Worm (Caenorhabditis elegans): ENCODE data around the gene C27F2.10.

C27F2.10 gene

ce11 chrIII:4987666-4988065 is 968 bp upstream of the C27F2.10 start:
- no peak for TF ChIP-seq ztf-25 (GFP tag; IDR thresholded peaks at IDR 0.05)
- TF ChIP-seq lin-54 (GFP tag; optimal IDR thresholded peaks at IDR 0.05), result peak; percentile 7
- TF ChIP-seq let-526 (GFP tag; IDR thresholded peaks at IDR 0.05), result no peak
- TF ChIP-seq F39B2.1 (GFP tag; IDR thresholded peaks at IDR 0.05), result no peak
- TF ChIP-seq madf-6 (GFP tag; IDR thresholded peaks at IDR 0.05), result peak; percentile 84
- no peak for TF ChIP-seq atf-7 (tag; optimal IDR thresholded peaks at IDR 0.05)
- TF ChIP-seq Y67H2A.10 (GFP tag; conservative IDR thresholded peaks at IDR 0.05), result no peak
- peak; percentile 62 for TF ChIP-seq madf-8 (GFP tag; conservative IDR thresholded peaks at IDR 0.05)
- TF ChIP-seq ceh-79 (tag; optimal IDR thresholded peaks at IDR 0.05), result no peak
- TF ChIP-seq xnd-1 (tag; optimal IDR thresholded peaks at IDR 0.05), result peak; percentile 81
- no peak for TF ChIP-seq ekl-4 (GFP tag; IDR thresholded peaks at IDR 0.05)
- no peak for TF ChIP-seq zfh-2 (GFP tag; conservative IDR thresholded peaks at IDR 0.05)
- TF ChIP-seq dox-1 (GFP tag; IDR thresholded peaks at IDR 0.05), result no peak
- peak; percentile 92 for TF ChIP-seq lsl-1 (GFP tag; optimal IDR thresholded peaks at IDR 0.05)
- TF ChIP-seq F33H1.4 (GFP tag; IDR thresholded peaks at IDR 0.05), result peak; percentile 85

- TF ChIP-seq aptf-2 (GFP tag; conservative IDR thresholded peaks at IDR 0.05) (0 out of 2 replicates have a peak, but pooled peaks have one; percentile 34), fkh-3 (tag; optimal IDR thresholded peaks at IDR 0.05) (no peak), unc-130 (GFP tag; optimal IDR thresholded peaks at IDR 0.05) (peak; percentile 45), bed-1 (GFP tag; IDR thresholded peaks at IDR 0.05) (no peak), mcd-1 (GFP tag; IDR thresholded peaks at IDR 0.05) (no peak), dox-1 (GFP tag; IDR thresholded peaks at IDR 0.05) (peak; percentile 84), mxl-1 (tag; optimal IDR thresholded peaks at IDR 0.05) (no peak), ekl-4 (GFP tag; IDR thresholded peaks at IDR 0.05) (peak; percentile 66), ama-1 (optimal IDR thresholded peaks at IDR 0.05) (no peak), ama-1 (GFP tag; optimal IDR thresholded peaks at IDR 0.05) (no peak), D2030.7 (GFP tag; IDR thresholded peaks at IDR 0.05) (peak; percentile 79), tbp1 (GFP tag; optimal IDR thresholded peaks at IDR 0.05) (peak; percentile 41), hmg-1.2 (GFP tag; IDR thresholded peaks at IDR 0.05) (peak; percentile 48), F55B11.4 (tag; optimal IDR thresholded peaks at IDR 0.05; ENCODE audit: borderline replicate concordance, insufficient read depth) (no peak), attf-6 (GFP tag; IDR thresholded peaks at IDR 0.05) (peak; percentile 22; the same call in 1 of the 2 replicates), Y79H2A.3 (GFP tag; conservative IDR thresholded peaks at IDR 0.05) (peak; percentile 73; the same call in 1 of the 2 replicates), rec-8 (tag; optimal IDR thresholded peaks at IDR 0.05) (no peak), nhr-120 (GFP tag; IDR thresholded peaks at IDR 0.05) (no peak), B0261.1 (tag; optimal IDR thresholded peaks at IDR 0.05) (no peak), madf-6 (GFP tag; IDR thresholded peaks at IDR 0.05) (peak; percentile 94), unc-62 (GFP tag; optimal IDR thresholded peaks at IDR 0.05) (no peak), pbrm-1 (GFP tag; IDR thresholded peaks at IDR 0.05) (peak; percentile 58; the same call in 1 of the 2 replicates), attf-3 (GFP tag; conservative IDR thresholded peaks at IDR 0.05) (no peak), him-1 (tag; optimal IDR thresholded peaks at IDR 0.05) (peak; percentile 28), T26A5.8 (tag; optimal IDR thresholded peaks at IDR 0.05) (no peak), C17E4.6 (GFP tag; IDR thresholded peaks at IDR 0.05) (peak; percentile 71; the same call in 1 of the 2 replicates), ztf-18 (tag; optimal IDR thresholded peaks at IDR 0.05) (peak; percentile 46), hsf-1 (GFP tag; IDR thresholded peaks at IDR 0.05) (peak; percentile 70), Y95B8A.8 (GFP tag; IDR thresholded peaks at IDR 0.05) (peak; percentile 81), ccch-3 (GFP tag; optimal IDR thresholded peaks at IDR 0.05) (no peak), ceh-91 (GFP tag; IDR thresholded peaks at IDR 0.05) (peak; percentile 91), xnd-1 (tag; optimal IDR thresholded peaks at IDR 0.05) (peak; percentile 80), madf-3 (GFP tag; IDR thresholded peaks at IDR 0.05) (peak; percentile 70; the same call in 1 of the 2 replicates), gei-17 (GFP tag; optimal IDR thresholded peaks at IDR 0.05) (no peak), nhr-27 (tag; optimal IDR thresholded peaks at IDR 0.05) (no peak), nfya-2 (GFP tag; IDR thresholded peaks at IDR 0.05) (peak; percentile 92)
These were observed 2.1 kb downstream of the C27F2.10 start, which contains the start of gene C27F2.7 for ce11 chrIII:4984444-4985086. TSS of gene C27F2.7 (minus strand) at chrIII:4984494.
